Worm (Caenorhabditis elegans): ENCODE data around the gene F10C2.5.

DNA sequence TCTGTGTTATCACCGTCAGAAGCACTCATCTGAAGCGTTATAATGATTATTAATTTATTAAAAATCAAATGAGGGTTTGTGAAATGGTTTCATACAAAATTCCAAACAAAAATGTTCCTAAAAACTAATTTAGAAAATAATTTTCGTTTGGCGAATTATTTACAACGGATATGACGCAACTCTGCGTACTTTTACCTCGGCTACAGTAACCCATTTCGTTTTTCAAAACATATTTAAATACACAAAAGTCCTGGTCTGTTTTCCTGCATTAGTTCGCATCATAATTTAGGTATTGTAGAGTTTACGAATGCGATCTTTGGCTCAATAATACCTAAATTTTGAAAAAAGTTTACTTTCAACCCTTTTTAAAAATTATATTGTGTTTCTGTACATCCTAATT lies 14.5 kb downstream of the F10C2.5 start, which contains the start of gene R07B7.2:
- TF ChIP-seq unc-62 (GFP tag; optimal IDR thresholded peaks at IDR 0.05 in 1 of 2) (no peak), unc-62 (tag; optimal IDR thresholded peaks at IDR 0.05) (no peak), ctbp-1 (GFP tag; IDR thresholded peaks at IDR 0.05) (no peak), pqm-1 (tag; optimal IDR thresholded peaks at IDR 0.05) (no peak), zip-11 (GFP tag; IDR thresholded peaks at IDR 0.05) (no peak), gei-8 (GFP tag; optimal IDR thresholded peaks at IDR 0.05) (no peak), lin-39 (tag; optimal IDR thresholded peaks at IDR 0.05) (no peak), unc-39 (tag; optimal IDR thresholded peaks at IDR 0.05) (no peak), mdt-29 (GFP tag; IDR thresholded peaks at IDR 0.05) (no peak), arid-1 (GFP tag; conservative IDR thresholded peaks at IDR 0.05) (no peak), ztf-11 (tag; optimal IDR thresholded peaks at IDR 0.05) (no peak), lim-7 (GFP tag; IDR thresholded peaks at IDR 0.05) (no peak), snpc-4 (tag; optimal IDR thresholded peaks at IDR 0.05) (no peak)
